Worm (Caenorhabditis elegans) whole organism, L4 larva: Measurements from ENCODE around the gene F41G3.10.

ENCODE experiments used
- dmd-8 ChIP-seq: fragments of 200-800 bp; sonication (Bioruptor generic); IDR thresholded peaks from 2 replicates; pipeline ENCODE4 v1.3.6; 2022; ENCODE audit warnings: missing genetic modification characterization, missing compliant biosample characterization
- dmd-9 ChIP-seq: fragments of 200-800 bp; sonication (Bioruptor generic); IDR thresholded peaks from 2 replicates; pipeline ENCODE4 v1.3.6; 2022; ENCODE audit warnings: missing genetic modification reagents, missing genetic modification characterization, missing compliant biosample characterization
- egl-27 ChIP-seq: sonication (generic microtip); optimal IDR thresholded peaks from 3 replicates; lab custom pipeline; 2017; ENCODE audit warnings: missing biosample characterization, missing genetic modification reagents, missing genetic modification characterization
- lin-38 ChIP-seq: fragments of 200-800 bp; sonication (Bioruptor generic); IDR thresholded peaks from 2 replicates; pipeline ENCODE4 v1.3.6; 2022; ENCODE audit warnings: missing genetic modification reagents, missing genetic modification characterization, missing compliant biosample characterization
- nhr-25 ChIP-seq: sonication (generic microtip); optimal IDR thresholded peaks from 2 replicates; lab custom pipeline; 2017; ENCODE audit warnings: missing genetic modification characterization, mild to moderate bottlenecking, missing compliant biosample characterization, antibody characterized with exemption, moderate library complexity, borderline replicate concordance; ENCODE audit not compliant: insufficient read depth
- nhr-76 ChIP-seq: fragments of 150-350 bp; optimal IDR thresholded peaks from 2 replicates; lab custom pipeline; 2014; ENCODE audit warnings: missing biosample characterization, missing genetic modification characterization
- snpc-4 ChIP-seq: fragments of 150-350 bp; optimal IDR thresholded peaks from 2 replicates; lab custom pipeline; 2014; ENCODE audit warnings: missing biosample characterization, missing genetic modification characterization

- TF ChIP-seq nhr-25, result no peak
- TF ChIP-seq nhr-76, result no peak
- TF ChIP-seq egl-27 (tag; lab: Kevin White, UChicago), result no peak
- TF ChIP-seq dmd-9, result no peak
- TF ChIP-seq dmd-8 (GFP tag; lab: Robert Waterston, UW), result no peak
- no peak for TF ChIP-seq snpc-4 (tag; lab: Kevin White, UChicago)
- TF ChIP-seq lin-38 (GFP tag; lab: Robert Waterston, UW), result no peak
Observed at ce11 chrII:6744648-6745047, 4.7 kb downstream of the F41G3.10 start, which contains the start of gene ins-15.
